Worm (Caenorhabditis elegans) whole organism, L3 larva: ENCODE data around the gene Y39A1A.17.
A peak's percentile ranks its signal among the peaks of the same experiment; 100 is the strongest.

ENCODE experiments used
- R02D3.7 ChIP-seq: fragments of 150-350 bp; optimal IDR thresholded peaks from 2 replicates; lab custom pipeline; 2014; ENCODE audit warnings: missing biosample characterization, missing genetic modification characterization
- ZK546.5 ChIP-seq: sonication (generic microtip); optimal IDR thresholded peaks from 2 replicates; lab custom pipeline; 2017; ENCODE audit warnings: missing biosample characterization, missing genetic modification characterization
- aly-2 ChIP-seq: fragments of 150-350 bp; optimal IDR thresholded peaks from 2 replicates; lab custom pipeline; 2014; ENCODE audit warnings: missing biosample characterization, missing genetic modification characterization
- ama-1 ChIP-seq: fragments of 150-350 bp; optimal IDR thresholded peaks from 2 replicates; lab custom pipeline; 2018
- ceh-16 ChIP-seq: sonication (generic microtip); optimal IDR thresholded peaks from 2 replicates; lab custom pipeline; 2017; ENCODE audit warnings: missing biosample characterization, missing genetic modification characterization
- ceh-28 ChIP-seq: fragments of 150-350 bp; optimal IDR thresholded peaks from 2 replicates; lab custom pipeline; 2014; ENCODE audit warnings: missing biosample characterization, missing genetic modification reagents, missing genetic modification characterization
- ceh-82 ChIP-seq: fragments of 150-350 bp; optimal IDR thresholded peaks from 2 replicates; lab custom pipeline; 2014; ENCODE audit warnings: missing biosample characterization, missing genetic modification characterization
- ceh-9 ChIP-seq: sonication (generic microtip); optimal IDR thresholded peaks from 2 replicates; lab custom pipeline; 2018; ENCODE audit warnings: missing biosample characterization, missing genetic modification characterization
- daf-12 ChIP-seq: fragments of 150-350 bp; optimal IDR thresholded peaks from 2 replicates; lab custom pipeline; 2014; ENCODE audit warnings: missing biosample characterization, missing genetic modification reagents, missing genetic modification characterization
- egl-27 ChIP-seq: sonication (generic microtip); optimal IDR thresholded peaks from 4 replicates; lab custom pipeline; 2017; ENCODE audit warnings: missing biosample characterization, missing genetic modification reagents, missing genetic modification characterization
- egl-5 ChIP-seq: fragments of 150-350 bp; optimal IDR thresholded peaks from 2 replicates; lab custom pipeline; 2017; ENCODE audit warnings: missing biosample characterization, missing genetic modification reagents, missing genetic modification characterization, inconsistent platforms
- elt-1 ChIP-seq: fragments of 150-350 bp; optimal IDR thresholded peaks from 2 replicates; lab custom pipeline; 2014; ENCODE audit warnings: missing biosample characterization, missing genetic modification characterization
- elt-2 ChIP-seq: sonication (generic microtip); optimal IDR thresholded peaks from 2 replicates; lab custom pipeline; 2016; ENCODE audit warnings: missing genetic modification reagents, mild to moderate bottlenecking, missing genetic modification characterization, missing compliant biosample characterization
- elt-3 ChIP-seq, 3 experiments: fragments of 150-350 bp in 1 of 3; sonication (generic microtip) in 2 of 3; optimal IDR thresholded peaks; 2 replicates in 2 of 3; 4 replicates in 1 of 3; lab custom pipeline; 2014 to 2017; ENCODE audit warnings: missing biosample characterization in 3 of 3, missing genetic modification characterization in 3 of 3
- eor-1 ChIP-seq, 2 experiments: fragments of 150-350 bp; optimal IDR thresholded peaks; 2 replicates each; lab custom pipeline; 2014 to 2018; ENCODE audit warnings: missing biosample characterization in 2 of 2, missing genetic modification characterization in 2 of 2
- fkh-10 ChIP-seq: sonication (generic microtip); optimal IDR thresholded peaks from 2 replicates; lab custom pipeline; 2017; ENCODE audit warnings: missing biosample characterization, missing genetic modification reagents, missing genetic modification characterization
- fkh-2 ChIP-seq: fragments of 150-350 bp; optimal IDR thresholded peaks from 2 replicates; lab custom pipeline; 2014; ENCODE audit warnings: missing biosample characterization, missing genetic modification reagents, missing genetic modification characterization
- fos-1 ChIP-seq: fragments of 150-350 bp; optimal IDR thresholded peaks from 2 replicates; lab custom pipeline; 2014; ENCODE audit warnings: missing biosample characterization, missing genetic modification characterization
- hmg-11 ChIP-seq: sonication (generic microtip); optimal IDR thresholded peaks from 2 replicates; lab custom pipeline; 2016; ENCODE audit warnings: missing genetic modification characterization, missing compliant biosample characterization
- jun-1 ChIP-seq: fragments of 150-350 bp; optimal IDR thresholded peaks from 2 replicates; lab custom pipeline; 2014; ENCODE audit warnings: missing biosample characterization, missing genetic modification reagents, missing genetic modification characterization
- lin-15B ChIP-seq: fragments of 150-350 bp; optimal IDR thresholded peaks from 2 replicates; lab custom pipeline; 2014; ENCODE audit warnings: missing biosample characterization, missing genetic modification characterization
- lin-39 ChIP-seq: fragments of 150-350 bp; optimal IDR thresholded peaks from 2 replicates; lab custom pipeline; 2018; ENCODE audit warnings: missing biosample characterization, missing genetic modification reagents, missing genetic modification characterization
- lsy-12 ChIP-seq: sonication (generic microtip); optimal IDR thresholded peaks from 2 replicates; lab custom pipeline; 2016; ENCODE audit warnings: mild to moderate bottlenecking, missing genetic modification characterization, missing compliant biosample characterization
- mdl-1 ChIP-seq: fragments of 150-350 bp; optimal IDR thresholded peaks from 2 replicates; lab custom pipeline; 2014; ENCODE audit warnings: missing biosample characterization, missing genetic modification characterization
- mml-1 ChIP-seq: fragments of 150-350 bp; sonication (generic microtip); optimal IDR thresholded peaks from 3 replicates; lab custom pipeline; 2014; ENCODE audit warnings: missing biosample characterization, missing genetic modification characterization
- nfya-1 ChIP-seq: sonication (generic microtip); optimal IDR thresholded peaks from 2 replicates; lab custom pipeline; 2017; ENCODE audit warnings: missing genetic modification characterization, mild to moderate bottlenecking, missing compliant biosample characterization, antibody characterized with exemption, moderate library complexity; ENCODE audit not compliant: insufficient read depth
- nhr-11 ChIP-seq: fragments of 150-350 bp; optimal IDR thresholded peaks from 2 replicates; lab custom pipeline; 2014; ENCODE audit warnings: missing biosample characterization, missing genetic modification characterization
- nhr-12 ChIP-seq: fragments of 150-350 bp; optimal IDR thresholded peaks from 2 replicates; lab custom pipeline; 2014; ENCODE audit warnings: missing biosample characterization, missing genetic modification characterization
- nhr-23 ChIP-seq: fragments of 150-350 bp; optimal IDR thresholded peaks from 2 replicates; lab custom pipeline; 2014; ENCODE audit warnings: missing biosample characterization, missing genetic modification reagents, missing genetic modification characterization
- nhr-237 ChIP-seq: fragments of 150-350 bp; optimal IDR thresholded peaks from 2 replicates; lab custom pipeline; 2014; ENCODE audit warnings: missing biosample characterization, missing genetic modification characterization
- nhr-25 ChIP-seq: sonication (generic microtip); optimal IDR thresholded peaks from 2 replicates; lab custom pipeline; 2017; ENCODE audit warnings: missing biosample characterization, missing genetic modification characterization
- nhr-28 ChIP-seq: fragments of 150-350 bp; optimal IDR thresholded peaks from 2 replicates; lab custom pipeline; 2014; ENCODE audit warnings: missing biosample characterization, missing genetic modification characterization
- nhr-43 ChIP-seq: sonication (generic microtip); optimal IDR thresholded peaks from 2 replicates; lab custom pipeline; 2016; ENCODE audit warnings: mild to moderate bottlenecking, missing genetic modification characterization, missing compliant biosample characterization; ENCODE audit not compliant: poor library complexity, severe bottlenecking
- nhr-67 ChIP-seq: fragments of 150-350 bp; optimal IDR thresholded peaks from 2 replicates; lab custom pipeline; 2014; ENCODE audit warnings: missing biosample characterization, missing genetic modification characterization
- nhr-76 ChIP-seq: fragments of 150-350 bp; sonication (generic microtip); optimal IDR thresholded peaks from 5 replicates; lab custom pipeline; 2014; ENCODE audit warnings: missing biosample characterization, missing genetic modification characterization
- nhr-77 ChIP-seq: fragments of 150-350 bp; optimal IDR thresholded peaks from 2 replicates; lab custom pipeline; 2014; ENCODE audit warnings: missing biosample characterization, missing genetic modification characterization
- pha-4 ChIP-seq: fragments of 150-350 bp; optimal IDR thresholded peaks from 2 replicates; lab custom pipeline; 2014; ENCODE audit warnings: missing biosample characterization, missing genetic modification reagents, missing genetic modification characterization
- pqm-1 ChIP-seq: fragments of 150-350 bp; optimal IDR thresholded peaks from 2 replicates; lab custom pipeline; 2017; ENCODE audit warnings: missing biosample characterization, missing genetic modification characterization, inconsistent platforms
- sea-2 ChIP-seq: fragments of 150-350 bp; sonication (generic microtip); optimal IDR thresholded peaks from 4 replicates; lab custom pipeline; 2014; ENCODE audit warnings: missing biosample characterization, missing genetic modification reagents, missing genetic modification characterization
- skn-1 ChIP-seq: fragments of 150-350 bp; optimal IDR thresholded peaks from 2 replicates; lab custom pipeline; 2014; ENCODE audit warnings: missing biosample characterization, missing genetic modification characterization
- snpc-4 ChIP-seq: fragments of 150-350 bp; optimal IDR thresholded peaks from 2 replicates; lab custom pipeline; 2014; ENCODE audit warnings: missing biosample characterization, missing genetic modification characterization
- tbx-2 ChIP-seq: sonication (generic microtip); optimal IDR thresholded peaks from 2 replicates; lab custom pipeline; 2016; ENCODE audit warnings: mild to moderate bottlenecking, missing genetic modification characterization, missing compliant biosample characterization
- unc-39 ChIP-seq: sonication (generic microtip); optimal IDR thresholded peaks from 4 replicates; lab custom pipeline; 2017; ENCODE audit warnings: missing biosample characterization, missing genetic modification characterization
- unc-62 ChIP-seq: fragments of 150-350 bp; sonication (generic microtip); optimal IDR thresholded peaks from 4 replicates; lab custom pipeline; 2014; ENCODE audit warnings: missing biosample characterization, missing genetic modification reagents, missing genetic modification characterization
- zag-1 ChIP-seq: fragments of 150-350 bp; optimal IDR thresholded peaks from 2 replicates; lab custom pipeline; 2014; ENCODE audit warnings: missing biosample characterization, missing genetic modification characterization
- ztf-11 ChIP-seq: fragments of 150-350 bp; optimal IDR thresholded peaks from 2 replicates; lab custom pipeline; 2014; ENCODE audit warnings: missing biosample characterization, missing genetic modification characterization
- ztf-4 ChIP-seq: fragments of 150-350 bp; optimal IDR thresholded peaks from 2 replicates; lab custom pipeline; 2014; ENCODE audit warnings: missing biosample characterization, missing genetic modification characterization

Y39A1A.17 gene

DNA sequence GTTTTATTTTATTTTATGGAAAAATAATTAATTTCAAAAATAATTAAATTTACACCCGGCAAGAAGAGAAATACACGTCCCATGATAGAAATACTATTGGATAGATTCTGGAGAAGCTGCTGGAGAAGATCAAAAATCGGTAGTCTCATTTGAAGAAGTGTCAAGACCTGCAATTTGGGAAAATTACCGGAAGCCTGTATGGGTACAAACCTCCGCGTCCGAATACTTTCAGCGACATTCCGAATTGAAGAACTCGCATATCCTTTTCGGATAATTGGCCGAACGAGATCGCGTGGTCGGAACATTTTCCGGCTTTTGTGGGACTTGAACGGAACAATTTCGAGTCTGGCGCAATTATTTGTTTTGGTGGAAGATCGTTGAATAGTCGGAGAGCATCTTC is 17.6 kb upstream of the Y39A1A.17 start:
- no peak for TF ChIP-seq skn-1 (tag; lab: Kevin White, UChicago)
- TF ChIP-seq lsy-12 (tag; lab: Kevin White, UChicago): no peak
- no peak for TF ChIP-seq nfya-1 (tag; lab: Kevin White, UChicago)
- TF ChIP-seq unc-39 (tag; lab: Kevin White, UChicago): no peak
- TF ChIP-seq, all 47 proteins: peak for 0

DNA sequence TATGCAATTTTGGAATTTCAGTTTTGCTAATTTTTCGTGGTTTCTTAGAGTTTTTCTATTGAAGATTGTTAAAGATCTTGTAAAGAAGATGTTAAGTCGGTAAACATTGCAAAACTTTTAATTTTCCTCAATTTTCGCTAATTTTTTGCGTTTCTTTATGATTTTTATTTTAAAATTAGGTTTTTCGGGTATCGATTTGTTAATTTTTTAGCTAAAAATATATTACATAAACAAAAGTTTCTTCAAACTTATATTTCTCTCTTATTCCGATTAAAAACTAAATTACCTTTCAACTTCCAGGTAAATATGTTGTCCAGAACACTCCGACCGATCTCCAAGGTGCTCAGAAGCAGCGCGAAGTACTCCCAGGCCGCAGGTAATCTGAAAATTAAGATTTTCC is 16.5 kb upstream of the Y39A1A.17 start, which contains the start of gene mrpl-12:
mrpl-12 (plus strand) TSS at position 301 of the 400 bp plus-strand sequence.
- TF ChIP-seq eor-1 (tag; optimal IDR thresholded peaks at IDR 0.05; lab: Kevin White, UChicago) (no peak), elt-2 (tag; lab: Kevin White, UChicago) (no peak), mml-1 (tag; lab: Kevin White, UChicago) (no peak)

DNA sequence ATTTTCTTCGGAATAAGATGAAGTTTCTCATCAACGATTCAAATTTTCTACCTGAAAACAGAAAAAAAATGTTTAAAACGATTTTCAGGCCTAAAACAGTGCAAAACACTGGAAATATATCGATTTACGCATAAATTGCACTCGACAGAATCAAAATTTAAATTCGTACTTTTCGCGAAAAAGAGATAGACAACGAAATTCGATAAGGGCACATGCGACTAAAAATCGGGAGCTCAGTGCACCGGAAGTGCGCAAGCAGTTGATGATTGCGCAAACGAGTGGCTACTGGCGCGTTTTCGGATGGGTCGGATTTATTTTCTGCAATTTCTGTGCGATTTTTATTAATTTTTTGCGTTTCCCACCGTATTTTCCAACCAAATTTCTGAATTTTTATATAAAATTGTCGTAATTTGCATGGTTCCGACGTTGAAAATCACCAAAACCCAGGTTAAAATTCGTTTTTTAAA is 16.1 kb upstream of the Y39A1A.17 start, which contains the start of the genes Y39A1A.21 and Y39A1A.22:
Y39A1A.21 (minus strand) TSS at position 51 of the 467 bp plus-strand sequence.
Y39A1A.22 (minus strand) TSS at position 57 of the 467 bp plus-strand sequence.
- TF ChIP-seq nhr-67 (tag; lab: Kevin White, UChicago) (no peak), nhr-237 (no peak), egl-27 (tag; lab: Kevin White, UChicago) (no peak), nhr-25 (tag; lab: Kevin White, UChicago) (no peak), daf-12 (tag; lab: Kevin White, UChicago) (no peak), ceh-9 (no peak), nhr-23 (tag; lab: Kevin White, UChicago) (peak; percentile 63), skn-1 (tag; lab: Kevin White, UChicago) (peak; percentile 59), elt-2 (tag; lab: Kevin White, UChicago) (peak; percentile 64), nfya-1 (tag; lab: Kevin White, UChicago) (peak; percentile 88), pqm-1 (tag; lab: Kevin White, UChicago) (no peak), ceh-16 (tag; lab: Kevin White, UChicago) (no peak), egl-5 (tag; lab: Kevin White, UChicago) (peak; percentile 72), unc-39 (tag; lab: Kevin White, UChicago) (no peak), ztf-4 (tag; lab: Kevin White, UChicago) (no peak), ztf-11 (no peak), lin-39 (tag; lab: Kevin White, UChicago) (peak; percentile 70), nhr-76 (tag; lab: Kevin White, UChicago) (no peak), jun-1 (peak; percentile 55), unc-62 (GFP tag; lab: Kevin White, UChicago) (no peak), aly-2 (tag; lab: Kevin White, UChicago) (no peak), pha-4 (tag; lab: Kevin White, UChicago) (peak; percentile 81), fos-1 (no peak), elt-3 (tag; optimal IDR thresholded peaks at IDR 0.05; lab: Kevin White, UChicago) (no peak), nhr-43 (tag; lab: Kevin White, UChicago) (peak; percentile 57), zag-1 (tag; lab: Kevin White, UChicago) (no peak), nhr-77 (tag; lab: Kevin White, UChicago) (no peak), mml-1 (tag; lab: Kevin White, UChicago) (no peak), ZK546.5 (tag; lab: Kevin White, UChicago) (no peak), ceh-28 (tag; lab: Kevin White, UChicago) (peak; percentile 67), tbx-2 (tag; lab: Kevin White, UChicago) (peak; percentile 76), R02D3.7 (tag; lab: Kevin White, UChicago) (peak; percentile 51), lsy-12 (tag; lab: Kevin White, UChicago) (peak; percentile 44), sea-2 (GFP tag; lab: Kevin White, UChicago) (no peak), elt-1 (tag; lab: Kevin White, UChicago) (no peak), nhr-11 (tag; lab: Kevin White, UChicago) (no peak), mdl-1 (no peak), fkh-2 (tag; lab: Kevin White, UChicago) (no peak), ceh-82 (tag; lab: Kevin White, UChicago) (peak; percentile 1), snpc-4 (tag; lab: Kevin White, UChicago) (peak; percentile 79), eor-1 (tag; optimal IDR thresholded peaks at IDR 0.05; lab: Kevin White, UChicago) (no peak), hmg-11 (peak; percentile 79), nhr-12 (tag; lab: Kevin White, UChicago) (no peak), nhr-28 (tag; lab: Kevin White, UChicago) (no peak), ama-1 (lab: Kevin White, UChicago) (no peak), fkh-10 (GFP tag; lab: Kevin White, UChicago) (peak; percentile 83), lin-15B (tag; lab: Kevin White, UChicago) (peak; percentile 83)
- TF ChIP-seq, all 47 proteins: peak for 18
